Fruit fly (Drosophila melanogaster) whole organism, embryonic: ENCODE data around the gene CG9393.
A peak's percentile ranks its signal among the peaks of the same experiment; 100 is the strongest.

Experiments
- B-H2 ChIP-seq: fragments of 200-800 bp; sonication (Bioruptor generic); optimal IDR thresholded peaks from 2 replicates; lab custom pipeline; 2018; ENCODE audit warnings: missing biosample characterization, mild to moderate bottlenecking, missing genetic modification characterization
- CG1024 ChIP-seq: fragments of 200-800 bp; sonication (Bioruptor generic); IDR thresholded peaks from 2 replicates; pipeline ENCODE4 v1.3.6; 2022; ENCODE audit warnings: missing biosample characterization, missing genetic modification characterization
- CG10431 ChIP-seq: fragments of 200-800 bp; sonication (Bioruptor generic); optimal IDR thresholded peaks from 3 replicates; lab custom pipeline; 2018; ENCODE audit warnings: missing biosample characterization, mild to moderate bottlenecking, missing genetic modification characterization
- CG11560 ChIP-seq: fragments of 200-800 bp; sonication (Bioruptor generic); IDR thresholded peaks from 3 replicates; pipeline ENCODE4 v1.3.6; 2022; ENCODE audit warnings: missing biosample characterization, missing genetic modification characterization
- CG12071 ChIP-seq: fragments of 200-800 bp; sonication (Bioruptor generic); optimal IDR thresholded peaks from 3 replicates; lab custom pipeline; 2018; ENCODE audit warnings: missing biosample characterization, mild to moderate bottlenecking, missing genetic modification characterization
- CG12769 ChIP-seq: fragments of 200-800 bp; sonication (Bioruptor generic); optimal IDR thresholded peaks from 2 replicates; lab custom pipeline; 2019; ENCODE audit warnings: missing biosample characterization, mild to moderate bottlenecking, missing genetic modification characterization, moderate library complexity
- CG13123 ChIP-seq: fragments of 200-800 bp; sonication (Bioruptor generic); optimal IDR thresholded peaks from 2 replicates; lab custom pipeline; 2016; ENCODE audit warnings: missing biosample characterization, missing genetic modification characterization
- CG13424 ChIP-seq: fragments of 200-800 bp; sonication (Bioruptor generic); optimal IDR thresholded peaks from 2 replicates; lab custom pipeline; 2019; ENCODE audit warnings: missing biosample characterization, mild to moderate bottlenecking, missing genetic modification characterization, moderate library complexity
- CG14667 ChIP-seq: fragments of 200-800 bp; sonication (Bioruptor generic); IDR thresholded peaks from 2 replicates; pipeline ENCODE4 v1.3.6; 2022; ENCODE audit warnings: missing biosample characterization, missing genetic modification characterization
- CG15514 ChIP-seq: fragments of 200-800 bp; sonication (Bioruptor generic); optimal IDR thresholded peaks from 3 replicates; lab custom pipeline; 2017; ENCODE audit warnings: missing biosample characterization, missing genetic modification characterization, mild to moderate bottlenecking, moderate library complexity, missing genetic modification reagents
- CG15696 ChIP-seq: fragments of 200-800 bp; sonication (Bioruptor generic); optimal IDR thresholded peaks from 2 replicates; lab custom pipeline; 2019; ENCODE audit warnings: missing biosample characterization, mild to moderate bottlenecking, missing genetic modification characterization, moderate library complexity
- CG2129 ChIP-seq: fragments of 200-800 bp; sonication (Bioruptor generic); IDR thresholded peaks from 2 replicates; pipeline ENCODE4 v1.3.6; 2022; ENCODE audit warnings: missing biosample characterization, missing genetic modification characterization; ENCODE audit not compliant: partially characterized antibody
- CG2678 ChIP-seq: fragments of 200-800 bp; sonication (Bioruptor generic); optimal IDR thresholded peaks from 3 replicates; lab custom pipeline; 2019; ENCODE audit warnings: missing biosample characterization, mild to moderate bottlenecking, missing genetic modification characterization, moderate library complexity
- CG4282 ChIP-seq: fragments of 200-800 bp; sonication (Bioruptor generic); optimal IDR thresholded peaks from 2 replicates; lab custom pipeline; 2016; ENCODE audit warnings: missing biosample characterization, missing genetic modification characterization
- CG6272 ChIP-seq: fragments of 200-800 bp; sonication (Bioruptor generic); IDR thresholded peaks from 2 replicates; pipeline ENCODE4 v1.3.6; 2022; ENCODE audit warnings: missing biosample characterization, missing genetic modification characterization
- CG7271 ChIP-seq: fragments of 200-800 bp; sonication (Bioruptor generic); optimal IDR thresholded peaks from 2 replicates; lab custom pipeline; 2018; ENCODE audit warnings: missing biosample characterization, mild to moderate bottlenecking, missing genetic modification characterization, moderate library complexity
- CG7372 ChIP-seq: fragments of 200-800 bp; sonication (Bioruptor generic); IDR thresholded peaks from 2 replicates; pipeline ENCODE4 v1.3.6; 2022; ENCODE audit warnings: missing biosample characterization, missing genetic modification characterization
- CG8089 ChIP-seq: fragments of 200-800 bp; sonication (Bioruptor generic); optimal IDR thresholded peaks from 3 replicates; lab custom pipeline; 2016; ENCODE audit warnings: missing biosample characterization, missing genetic modification characterization
- CG8478 ChIP-seq: fragments of >200 bp; optimal IDR thresholded peaks from 2 replicates; lab custom pipeline; 2018
- Chrac-16 ChIP-seq: fragments of 200-800 bp; sonication (Bioruptor generic); optimal IDR thresholded peaks from 3 replicates; lab custom pipeline; 2016; ENCODE audit warnings: missing biosample characterization, missing genetic modification characterization
- Dfd ChIP-seq, 2 experiments: fragments of >200 bp; optimal IDR thresholded peaks; 2 replicates each; lab custom pipeline; 2017; ENCODE audit warnings: missing biosample characterization in 2 of 2, missing genetic modification characterization in 2 of 2
- Fer1 ChIP-seq: fragments of 200-800 bp; sonication (Bioruptor generic); optimal IDR thresholded peaks from 2 replicates; lab custom pipeline; 2017; ENCODE audit warnings: missing biosample characterization, mild to moderate bottlenecking, missing genetic modification characterization
- Hr3 ChIP-seq: fragments of 200-800 bp; sonication (Bioruptor generic); optimal IDR thresholded peaks from 3 replicates; lab custom pipeline; 2016; ENCODE audit warnings: missing biosample characterization, missing genetic modification characterization
- MBD-R2 ChIP-seq: fragments of 200-800 bp; sonication (Bioruptor generic); IDR thresholded peaks from 2 replicates; pipeline ENCODE4 v1.3.6; 2022; ENCODE audit warnings: missing biosample characterization, missing genetic modification characterization
- NfI ChIP-seq: fragments of 200-800 bp; sonication (Bioruptor generic); optimal IDR thresholded peaks from 3 replicates; lab custom pipeline; 2018; ENCODE audit warnings: missing biosample characterization, mild to moderate bottlenecking, missing genetic modification characterization, moderate library complexity
- PHDP ChIP-seq: fragments of 200-800 bp; sonication (Bioruptor generic); optimal IDR thresholded peaks from 3 replicates; lab custom pipeline; 2018; ENCODE audit warnings: missing biosample characterization, mild to moderate bottlenecking, missing genetic modification characterization, moderate library complexity
- Scr ChIP-seq: fragments of 200-800 bp; sonication (Bioruptor generic); IDR thresholded peaks from 2 replicates; pipeline ENCODE4 v1.3.6; 2022; ENCODE audit warnings: missing biosample characterization, missing genetic modification characterization; ENCODE audit not compliant: partially characterized antibody
- Vsx1 ChIP-seq: fragments of 200-800 bp; sonication (Bioruptor generic); optimal IDR thresholded peaks from 2 replicates; lab custom pipeline; 2017; ENCODE audit warnings: missing biosample characterization, mild to moderate bottlenecking, missing genetic modification characterization, missing genetic modification reagents
- chinmo ChIP-seq: fragments of 200-800 bp; sonication (Bioruptor generic); IDR thresholded peaks from 4 replicates; pipeline ENCODE4 v1.3.6; 2022; ENCODE audit warnings: missing biosample characterization, missing genetic modification characterization; ENCODE audit not compliant: partially characterized antibody
- corto ChIP-seq: fragments of 200-800 bp; sonication (Bioruptor generic); optimal IDR thresholded peaks from 2 replicates; lab custom pipeline; 2016; ENCODE audit warnings: missing biosample characterization, mild to moderate bottlenecking, missing genetic modification characterization, moderate library complexity
- dan ChIP-seq: fragments of 200-800 bp; sonication (Bioruptor generic); IDR thresholded peaks from 2 replicates; pipeline ENCODE4 v1.3.6; 2022; ENCODE audit warnings: missing biosample characterization, missing genetic modification characterization
- dmrt11E ChIP-seq: fragments of 200-800 bp; sonication (Bioruptor generic); optimal IDR thresholded peaks from 3 replicates; lab custom pipeline; 2018; ENCODE audit warnings: missing biosample characterization, mild to moderate bottlenecking, missing genetic modification characterization, moderate library complexity
- fd64A ChIP-seq: fragments of 200-800 bp; sonication (Bioruptor generic); optimal IDR thresholded peaks from 3 replicates; lab custom pipeline; 2018; ENCODE audit warnings: missing biosample characterization, mild to moderate bottlenecking, missing genetic modification characterization
- grn ChIP-seq: fragments of 200-800 bp; sonication (Bioruptor generic); optimal IDR thresholded peaks from 3 replicates; lab custom pipeline; 2017; ENCODE audit warnings: missing biosample characterization, missing genetic modification characterization
- gro ChIP-seq: fragments of 200-800 bp; sonication (Bioruptor generic); optimal IDR thresholded peaks from 2 replicates; lab custom pipeline; 2016; ENCODE audit warnings: missing biosample characterization, missing genetic modification characterization
- gsb ChIP-seq: fragments of 200-800 bp; sonication (Bioruptor generic); IDR thresholded peaks from 2 replicates; pipeline ENCODE4 v1.3.6; 2022; ENCODE audit warnings: missing biosample characterization, missing genetic modification characterization
- h ChIP-seq: fragments of >200 bp; optimal IDR thresholded peaks from 2 replicates; lab custom pipeline; 2017
- hth ChIP-seq: fragments of >200 bp; optimal IDR thresholded peaks from 2 replicates; lab custom pipeline; 2017; ENCODE audit warnings: inconsistent platforms
- kay ChIP-seq: fragments of 200-800 bp; sonication (Bioruptor generic); optimal IDR thresholded peaks from 2 replicates; lab custom pipeline; 2016; ENCODE audit warnings: missing biosample characterization, missing genetic modification characterization
- nerfin-2 ChIP-seq: fragments of 200-800 bp; sonication (Bioruptor generic); IDR thresholded peaks from 2 replicates; pipeline ENCODE4 v1.3.6; 2022; ENCODE audit warnings: missing biosample characterization, missing genetic modification characterization; ENCODE audit not compliant: partially characterized antibody
- nmo ChIP-seq: fragments of 200-800 bp; sonication (Bioruptor generic); optimal IDR thresholded peaks from 2 replicates; lab custom pipeline; 2018; ENCODE audit warnings: missing biosample characterization, mild to moderate bottlenecking, missing genetic modification characterization, moderate library complexity
- pnt ChIP-seq: fragments of 200-800 bp; sonication (Bioruptor generic); optimal IDR thresholded peaks from 3 replicates; lab custom pipeline; 2016; ENCODE audit warnings: missing biosample characterization, missing genetic modification characterization
- pzg ChIP-seq: fragments of 200-800 bp; sonication (Bioruptor generic); optimal IDR thresholded peaks from 3 replicates; lab custom pipeline; 2018; ENCODE audit warnings: missing biosample characterization, mild to moderate bottlenecking, missing genetic modification characterization, moderate library complexity
- sens-2 ChIP-seq: fragments of 200-800 bp; sonication (Bioruptor generic); IDR thresholded peaks from 2 replicates; pipeline ENCODE4 v1.3.6; 2022; ENCODE audit warnings: missing biosample characterization, missing genetic modification characterization
- sr ChIP-seq: fragments of 200-800 bp; sonication (Bioruptor generic); IDR thresholded peaks from 3 replicates; pipeline ENCODE4 v1.3.6; 2022; ENCODE audit warnings: missing biosample characterization, missing genetic modification characterization
- sug ChIP-seq: fragments of 200-800 bp; optimal IDR thresholded peaks from 2 replicates; lab custom pipeline; 2019; ENCODE audit warnings: missing biosample characterization, mild to moderate bottlenecking, missing genetic modification characterization, moderate library complexity
- trem ChIP-seq: fragments of 200-800 bp; optimal IDR thresholded peaks from 3 replicates; lab custom pipeline; 2019; ENCODE audit warnings: missing biosample characterization, mild to moderate bottlenecking, missing genetic modification characterization, moderate library complexity
- tup ChIP-seq: fragments of 200-800 bp; sonication (Bioruptor generic); optimal IDR thresholded peaks from 2 replicates; lab custom pipeline; 2016; ENCODE audit warnings: missing biosample characterization, mild to moderate bottlenecking, missing genetic modification characterization, moderate library complexity
- unc-4 ChIP-seq: fragments of 200-800 bp; sonication (Bioruptor generic); IDR thresholded peaks from 2 replicates; pipeline ENCODE4 v1.3.6; 2022; ENCODE audit warnings: missing biosample characterization, missing genetic modification characterization; ENCODE audit not compliant: partially characterized antibody
- zfh1 ChIP-seq: fragments of 200-800 bp; sonication (Bioruptor generic); IDR thresholded peaks from 3 replicates; pipeline ENCODE4 v1.3.6; 2022; ENCODE audit warnings: missing biosample characterization, missing genetic modification characterization

CG9393 gene

DNA sequence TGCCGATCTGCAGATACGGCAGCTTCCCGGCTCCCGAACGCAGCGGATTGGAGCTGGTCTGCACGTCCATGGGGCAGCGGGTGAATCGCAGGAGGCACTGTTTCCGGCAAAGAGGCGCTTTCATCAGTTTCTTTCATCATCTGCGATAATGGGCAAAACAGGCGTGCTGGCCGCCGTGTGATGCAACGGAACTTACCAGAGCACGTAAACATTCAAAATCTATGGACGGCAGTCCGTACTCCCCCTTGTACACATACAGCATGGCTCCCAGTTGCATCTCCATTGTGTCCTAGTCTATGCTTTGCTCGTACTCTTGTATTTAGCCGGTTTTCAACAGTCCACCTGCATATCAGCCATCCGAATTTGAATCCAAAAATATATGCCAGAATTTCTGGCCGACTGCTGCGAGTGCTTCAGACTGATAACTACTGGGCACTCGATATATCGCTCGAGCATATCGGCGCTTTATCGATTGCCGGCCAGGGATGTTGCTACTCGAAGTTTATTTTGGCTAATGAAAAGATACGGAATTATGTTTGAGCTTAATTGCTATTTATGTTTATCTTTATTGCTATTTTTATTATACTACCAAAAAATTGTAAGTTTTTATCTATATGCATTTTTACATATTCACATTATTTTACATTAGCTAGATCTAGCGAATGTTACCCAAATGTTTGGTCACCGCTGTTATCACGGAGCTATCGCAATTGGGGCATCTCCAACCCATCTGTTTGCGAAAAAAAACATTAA lies at the start of gene CG9393, which contains the start of gene Vps45 (continued):
- TF ChIP-seq CG8089, result peak; percentile 46
- TF ChIP-seq CG11560 (tag; lab: Robert Waterston, UW), result peak; percentile 92
- TF ChIP-seq CG13123 (GFP tag; lab: Kevin White, UChicago), result peak; percentile 52
- TF ChIP-seq fd64A, result no peak
- peak; percentile 50 for TF ChIP-seq pnt (GFP tag; lab: Kevin White, UChicago)
- peak; percentile 63 for TF ChIP-seq Chrac-16 (GFP tag; lab: Kevin White, UChicago)
- peak; percentile 59 for TF ChIP-seq dmrt11E (tag; lab: Kevin White, UChicago)
- TF ChIP-seq Hr3 (GFP tag; lab: Kevin White, UChicago), result peak; percentile 69
- TF ChIP-seq CG1024 (GFP tag; lab: Robert Waterston, UW), result no peak
- peak; percentile 94 for TF ChIP-seq nerfin-2 (GFP tag; lab: Robert Waterston, UW)
- peak; percentile 20 for TF ChIP-seq kay (GFP tag; lab: Kevin White, UChicago)
- TF ChIP-seq sug, result peak; percentile 83
- no peak for TF ChIP-seq CG7271 (tag; lab: Kevin White, UChicago)
- TF ChIP-seq CG7372, result peak; percentile 40; the same call in 1 of the 2 replicates
- TF ChIP-seq dan (GFP tag; lab: Robert Waterston, UW), result no peak
- no peak for TF ChIP-seq h (lab: Kevin White, UChicago)
- no peak; the same call in 1 of the 2 replicates for TF ChIP-seq CG14667
- TF ChIP-seq Fer1, result peak; percentile 59
- TF ChIP-seq trem (tag; lab: Kevin White, UChicago), result peak; percentile 78
- TF ChIP-seq gsb (GFP tag; lab: Robert Waterston, UW), result no peak
- peak; percentile 94 for TF ChIP-seq Scr (GFP tag; lab: Robert Waterston, UW)
- peak; percentile 84 for TF ChIP-seq grn
- TF ChIP-seq CG13424, result peak; percentile 74
- TF ChIP-seq B-H2 (GFP tag; lab: Kevin White, UChicago), result peak; percentile 70
- peak; percentile 73 for TF ChIP-seq MBD-R2
- peak; percentile 89; the same call in 3 of the 4 replicates for TF ChIP-seq chinmo (GFP tag; lab: Robert Waterston, UW)
- peak; percentile 97 for TF ChIP-seq unc-4 (GFP tag; lab: Robert Waterston, UW)
- peak; percentile 67 for TF ChIP-seq CG15514
- TF ChIP-seq sr (GFP tag; lab: Robert Waterston, UW), result no peak
- no peak for TF ChIP-seq Vsx1 (GFP tag; lab: Kevin White, UChicago)
- no peak for TF ChIP-seq hth (lab: Kevin White, UChicago)
- peak; percentile 70; the same call in 1 of the 2 replicates for TF ChIP-seq CG6272 (GFP tag; lab: Robert Waterston, UW)
- no peak for TF ChIP-seq CG12071 (GFP tag; lab: Kevin White, UChicago)
- TF ChIP-seq CG2129 (GFP tag; lab: Robert Waterston, UW), result peak; percentile 75
- no peak for TF ChIP-seq Dfd (GFP tag; optimal IDR thresholded peaks at IDR 0.05; lab: Kevin White, UChicago)
- no peak for TF ChIP-seq CG2678 (tag; lab: Kevin White, UChicago)
- TF ChIP-seq CG4282 (GFP tag; lab: Kevin White, UChicago), result no peak
- no peak for TF ChIP-seq sens-2 (GFP tag; lab: Robert Waterston, UW)
- TF ChIP-seq tup (GFP tag; lab: Kevin White, UChicago), result peak; percentile 25
- TF ChIP-seq pzg (GFP tag; lab: Kevin White, UChicago), result peak; percentile 80
- TF ChIP-seq NfI (GFP tag; lab: Kevin White, UChicago), result peak; percentile 58
- TF ChIP-seq gro, result peak; percentile 56
- no peak for TF ChIP-seq zfh1 (GFP tag; lab: Robert Waterston, UW)
- TF ChIP-seq CG8478 (lab: Kevin White, UChicago), result no peak
- no peak for TF ChIP-seq CG12769 (tag; lab: Kevin White, UChicago)
- no peak for TF ChIP-seq CG10431 (GFP tag; lab: Kevin White, UChicago)
- TF ChIP-seq corto, result no peak
- TF ChIP-seq CG15696 (tag; lab: Kevin White, UChicago), result peak; percentile 60
- TF ChIP-seq PHDP (tag; lab: Kevin White, UChicago), result peak; percentile 55
- peak; percentile 86 for TF ChIP-seq nmo
